Fruit fly (Drosophila melanogaster) whole organism, embryonic: Measurements from ENCODE around the gene ArgRS-m.

ENCODE experiments used
- Atf3 ChIP-seq: fragments of 200-800 bp; sonication (Bioruptor generic); optimal IDR thresholded peaks from 3 replicates; lab custom pipeline; 2016; ENCODE audit warnings: missing biosample characterization, missing genetic modification characterization
- Awh ChIP-seq: fragments of 200-800 bp; sonication (Bioruptor generic); IDR thresholded peaks from 2 replicates; pipeline ENCODE4, ENCODE4 v1.3.6; 2022; ENCODE audit warnings: missing biosample characterization, missing genetic modification characterization
- Bgb ChIP-seq: fragments of 200-800 bp; sonication (Bioruptor generic); IDR thresholded peaks from 2 replicates; pipeline ENCODE4 v1.3.6; 2022; ENCODE audit warnings: missing biosample characterization, missing genetic modification characterization; ENCODE audit not compliant: partially characterized antibody
- CG10147 ChIP-seq: fragments of 200-800 bp; sonication (Bioruptor generic); optimal IDR thresholded peaks from 2 replicates; lab custom pipeline; 2019; ENCODE audit warnings: missing biosample characterization, mild to moderate bottlenecking, missing genetic modification characterization, moderate library complexity
- CG1024 ChIP-seq: fragments of 200-800 bp; sonication (Bioruptor generic); IDR thresholded peaks from 2 replicates; pipeline ENCODE4 v1.3.6; 2022; ENCODE audit warnings: missing biosample characterization, missing genetic modification characterization
- CG13894 ChIP-seq: fragments of 200-800 bp; sonication (Bioruptor generic); optimal IDR thresholded peaks from 3 replicates; lab custom pipeline; 2018; ENCODE audit warnings: missing biosample characterization, mild to moderate bottlenecking, missing genetic modification characterization, moderate library complexity
- CG14667 ChIP-seq: fragments of 200-800 bp; sonication (Bioruptor generic); IDR thresholded peaks from 2 replicates; pipeline ENCODE4 v1.3.6; 2022; ENCODE audit warnings: missing biosample characterization, missing genetic modification characterization
- CG15514 ChIP-seq: fragments of 200-800 bp; sonication (Bioruptor generic); optimal IDR thresholded peaks from 3 replicates; lab custom pipeline; 2017; ENCODE audit warnings: missing biosample characterization, missing genetic modification characterization, mild to moderate bottlenecking, moderate library complexity, missing genetic modification reagents
- CG17612 ChIP-seq: fragments of 200-800 bp; sonication (Bioruptor generic); IDR thresholded peaks from 2 replicates; pipeline ENCODE4 v1.3.6; 2022; ENCODE audit warnings: missing biosample characterization, missing genetic modification characterization
- CG17829 ChIP-seq: fragments of 200-800 bp; optimal IDR thresholded peaks from 2 replicates; lab custom pipeline; 2019; ENCODE audit warnings: missing biosample characterization, mild to moderate bottlenecking, missing genetic modification characterization, moderate library complexity
- CG30403 ChIP-seq: fragments of 200-800 bp; sonication (Bioruptor generic); optimal IDR thresholded peaks from 3 replicates; lab custom pipeline; 2016; ENCODE audit warnings: missing biosample characterization, missing genetic modification characterization
- CG3065 ChIP-seq: fragments of 200-800 bp; sonication (Bioruptor generic); optimal IDR thresholded peaks from 2 replicates; lab custom pipeline; 2016; ENCODE audit warnings: missing biosample characterization, missing genetic modification characterization
- CG32532 ChIP-seq: fragments of 200-800 bp; sonication (Bioruptor generic); IDR thresholded peaks from 2 replicates; pipeline ENCODE4 v1.3.6; 2022; ENCODE audit warnings: missing biosample characterization, missing genetic modification characterization
- CG32767 ChIP-seq: fragments of 200-800 bp; sonication (Bioruptor generic); IDR thresholded peaks from 2 replicates; pipeline ENCODE4 v1.3.6; 2022; ENCODE audit warnings: missing biosample characterization, missing genetic modification characterization
- CG34224 ChIP-seq: fragments of 200-800 bp; sonication (Bioruptor generic); IDR thresholded peaks from 3 replicates; pipeline ENCODE4 v1.3.6; 2022; ENCODE audit warnings: missing biosample characterization, missing genetic modification characterization; ENCODE audit not compliant: partially characterized antibody
- CG3838 ChIP-seq: fragments of 200-800 bp; sonication (Bioruptor generic); optimal IDR thresholded peaks from 3 replicates; lab custom pipeline; 2016; ENCODE audit warnings: missing biosample characterization, missing genetic modification characterization
- CG4360 ChIP-seq: fragments of 200-800 bp; sonication (Bioruptor generic); IDR thresholded peaks from 2 replicates; pipeline ENCODE4 v1.3.6; 2022; ENCODE audit warnings: missing biosample characterization, missing genetic modification characterization
- CG6813 ChIP-seq: fragments of 200-800 bp; sonication (Bioruptor generic); optimal IDR thresholded peaks from 2 replicates; lab custom pipeline; 2017; ENCODE audit warnings: missing biosample characterization, missing genetic modification characterization, mild to moderate bottlenecking, moderate library complexity, missing genetic modification reagents
- CG7928 ChIP-seq: fragments of 200-800 bp; sonication (Bioruptor generic); optimal IDR thresholded peaks from 2 replicates; lab custom pipeline; 2017; ENCODE audit warnings: missing biosample characterization, mild to moderate bottlenecking, missing genetic modification characterization
- CG8478 ChIP-seq: fragments of >200 bp; optimal IDR thresholded peaks from 2 replicates; lab custom pipeline; 2018
- Deaf1 ChIP-seq: fragments of 200-800 bp; optimal IDR thresholded peaks from 3 replicates; lab custom pipeline; 2019; ENCODE audit warnings: missing biosample characterization, mild to moderate bottlenecking, missing genetic modification characterization, moderate library complexity
- Fer1 ChIP-seq: fragments of 200-800 bp; sonication (Bioruptor generic); optimal IDR thresholded peaks from 2 replicates; lab custom pipeline; 2017; ENCODE audit warnings: missing biosample characterization, mild to moderate bottlenecking, missing genetic modification characterization
- Fer3 ChIP-seq: fragments of 200-800 bp; sonication (Bioruptor generic); optimal IDR thresholded peaks from 2 replicates; lab custom pipeline; 2018; ENCODE audit warnings: missing biosample characterization, mild to moderate bottlenecking, missing genetic modification characterization, moderate library complexity
- Ravus ChIP-seq: fragments of 200-800 bp; sonication (Bioruptor generic); IDR thresholded peaks from 2 replicates; pipeline ENCODE4 v1.3.6; 2022; ENCODE audit warnings: missing biosample characterization, missing genetic modification characterization
- Rfx ChIP-seq: fragments of 200-800 bp; sonication (Bioruptor generic); IDR thresholded peaks from 2 replicates; pipeline ENCODE4 v1.3.6; 2022; ENCODE audit warnings: missing biosample characterization, missing genetic modification characterization
- amos ChIP-seq: fragments of 200-800 bp; sonication (Bioruptor generic); IDR thresholded peaks from 2 replicates; pipeline ENCODE4 v1.3.6; 2022; ENCODE audit warnings: missing biosample characterization, missing genetic modification characterization; ENCODE audit not compliant: partially characterized antibody
- ap ChIP-seq: fragments of 200-800 bp; sonication (Bioruptor generic); IDR thresholded peaks from 2 replicates; pipeline ENCODE4 v1.3.6; 2022; ENCODE audit warnings: missing biosample characterization, missing genetic modification characterization
- az2 ChIP-seq: fragments of 200-800 bp; sonication (Bioruptor generic); optimal IDR thresholded peaks from 3 replicates; lab custom pipeline; 2016; ENCODE audit warnings: missing biosample characterization, missing genetic modification characterization
- bcd ChIP-seq: fragments of 200-800 bp; sonication (Bioruptor generic); optimal IDR thresholded peaks from 2 replicates; lab custom pipeline; 2017; ENCODE audit warnings: missing biosample characterization, mild to moderate bottlenecking, missing genetic modification characterization
- bigmax ChIP-seq: fragments of 200-800 bp; sonication (Bioruptor generic); optimal IDR thresholded peaks from 2 replicates; lab custom pipeline; 2018; ENCODE audit warnings: missing biosample characterization, mild to moderate bottlenecking, missing genetic modification characterization
- bsh ChIP-seq, 2 experiments: fragments of 200-800 bp; sonication (Bioruptor generic); optimal IDR thresholded peaks; 2 replicates each; lab custom pipeline; 2017 to 2018; ENCODE audit warnings: mild to moderate bottlenecking in 2 of 2, missing biosample characterization in 2 of 2, missing genetic modification characterization in 2 of 2, moderate library complexity in 1 of 2
- crol ChIP-seq: fragments of 200-800 bp; sonication (Bioruptor generic); IDR thresholded peaks from 2 replicates; pipeline ENCODE4 v1.3.6; 2022; ENCODE audit warnings: missing biosample characterization, missing genetic modification characterization
- crp ChIP-seq, 2 experiments: fragments of 200-800 bp; sonication (Bioruptor generic); optimal IDR thresholded peaks; 2 replicates in 1 of 2; 3 replicates in 1 of 2; lab custom pipeline; 2017; ENCODE audit warnings: missing biosample characterization in 2 of 2, missing genetic modification characterization in 2 of 2, mild to moderate bottlenecking in 1 of 2, moderate library complexity in 1 of 2
- dysf ChIP-seq: fragments of 200-800 bp; sonication (Bioruptor generic); IDR thresholded peaks from 3 replicates; pipeline ENCODE4 v1.3.6; 2022; ENCODE audit warnings: missing biosample characterization, missing genetic modification characterization
- exex ChIP-seq: fragments of 200-800 bp; sonication (Bioruptor generic); optimal IDR thresholded peaks from 4 replicates; lab custom pipeline; 2018; ENCODE audit warnings: missing biosample characterization, mild to moderate bottlenecking, missing genetic modification characterization, moderate library complexity
- fd96Cb ChIP-seq: fragments of 200-800 bp; sonication (Bioruptor generic); optimal IDR thresholded peaks from 2 replicates; lab custom pipeline; 2018; ENCODE audit warnings: missing biosample characterization, mild to moderate bottlenecking, missing genetic modification characterization, moderate library complexity
- gem ChIP-seq: fragments of 200-800 bp; sonication (Bioruptor generic); optimal IDR thresholded peaks from 2 replicates; lab custom pipeline; 2019; ENCODE audit warnings: missing biosample characterization, mild to moderate bottlenecking, missing genetic modification characterization, moderate library complexity
- ken ChIP-seq: fragments of 200-800 bp; sonication (Bioruptor generic); IDR thresholded peaks from 3 replicates; pipeline ENCODE4 v1.3.6; 2022; ENCODE audit warnings: missing biosample characterization, missing genetic modification characterization
- nerfin-1 ChIP-seq: fragments of 200-800 bp; sonication (Bioruptor generic); optimal IDR thresholded peaks from 3 replicates; lab custom pipeline; 2019; ENCODE audit warnings: missing biosample characterization, mild to moderate bottlenecking, missing genetic modification characterization, moderate library complexity
- pan ChIP-seq, 4 experiments: fragments of >200 bp in 3 of 4; fragments of 200-800 bp in 1 of 4; sonication (Bioruptor generic) in 1 of 4; optimal IDR thresholded peaks in 3 of 4; IDR thresholded peaks in 1 of 4; 2 replicates each; pipeline versions ENCODE4 v1.3.6 to Lab custom; 2017 to 2022; ENCODE audit warnings: missing biosample characterization in 2 of 4, missing genetic modification characterization in 2 of 4, mixed read lengths in 1 of 4
- pum ChIP-seq: fragments of 200-800 bp; sonication (Bioruptor generic); optimal IDR thresholded peaks from 2 replicates; lab custom pipeline; 2016; ENCODE audit warnings: missing biosample characterization, missing genetic modification characterization
- row ChIP-seq: fragments of 200-800 bp; sonication (Bioruptor generic); IDR thresholded peaks from 3 replicates; pipeline ENCODE4 v1.3.6; 2022; ENCODE audit warnings: missing biosample characterization, missing genetic modification characterization
- schlank ChIP-seq: fragments of 200-800 bp; sonication (Bioruptor generic); optimal IDR thresholded peaks from 2 replicates; lab custom pipeline; 2018; ENCODE audit warnings: missing biosample characterization, mild to moderate bottlenecking, missing genetic modification characterization
- scrt ChIP-seq: fragments of 200-800 bp; sonication (Bioruptor generic); optimal IDR thresholded peaks from 2 replicates; lab custom pipeline; 2018; ENCODE audit warnings: missing biosample characterization, mild to moderate bottlenecking, missing genetic modification characterization, moderate library complexity
- sens ChIP-seq: fragments of 200-800 bp; sonication (Bioruptor generic); peaks from one replicate; lab custom pipeline; 2016; ENCODE audit warnings: missing biosample characterization, missing genetic modification characterization
- tin ChIP-seq: fragments of 200-800 bp; sonication (Bioruptor generic); optimal IDR thresholded peaks from 3 replicates; lab custom pipeline; 2016; ENCODE audit warnings: missing biosample characterization, missing genetic modification characterization
- vvl ChIP-seq: fragments of 200-800 bp; sonication (Bioruptor generic); IDR thresholded peaks from 2 replicates; pipeline ENCODE4 v1.3.6; 2022; ENCODE audit warnings: missing biosample characterization, missing genetic modification characterization
- zfh2 ChIP-seq: fragments of 200-800 bp; sonication (Bioruptor generic); optimal IDR thresholded peaks from 2 replicates; lab custom pipeline; 2016; ENCODE audit warnings: missing biosample characterization, missing genetic modification characterization

ArgRS-m gene

dm6 chr3R:7886859-7887190 lies at the start of gene ArgRS-m (continued):
- TF ChIP-seq exex (no peak), CG3065 (GFP tag; lab: Kevin White, UChicago) (no peak), pan (optimal IDR thresholded peaks at IDR 0.05; lab: Kevin White, UChicago) (no peak), pan (GFP tag; optimal IDR thresholded peaks at IDR 0.05 in 1 of 2, IDR thresholded peaks at IDR 0.05 in 1 of 2) (peak in 1 of 2 experiments; percentile 37), CG14667 (GFP tag; lab: Robert Waterston, UW) (no peak), crp (GFP tag; optimal IDR thresholded peaks at IDR 0.05; lab: Kevin White, UChicago) (peak; percentile 67 to 98), Bgb (GFP tag; lab: Robert Waterston, UW) (no peak), CG10147 (GFP tag; lab: Kevin White, UChicago) (peak; percentile 30), gem (peak; percentile 58), schlank (tag; lab: Kevin White, UChicago) (peak; percentile 42), bcd (GFP tag; lab: Kevin White, UChicago) (peak; percentile 45), Rfx (GFP tag; lab: Robert Waterston, UW) (peak; percentile 84), nerfin-1 (tag; lab: Kevin White, UChicago) (no peak), dysf (GFP tag; lab: Robert Waterston, UW) (peak; percentile 43; the same call in 1 of the 3 replicates), amos (GFP tag; lab: Robert Waterston, UW) (no peak; the same call in 1 of the 2 replicates), vvl (GFP tag; lab: Robert Waterston, UW) (peak; percentile 53; the same call in 1 of the 2 replicates), az2 (GFP tag; lab: Kevin White, UChicago) (no peak), bigmax (peak; percentile 88), Fer1 (GFP tag; lab: Kevin White, UChicago) (peak; percentile 76), CG32532 (peak; percentile 56), Atf3 (GFP tag; lab: Kevin White, UChicago) (peak; percentile 55)

dm6 chr3R:7884433-7884832 lies 2.4 kb upstream of the ArgRS-m start:
- TF ChIP-seq CG1024 (GFP tag; lab: Robert Waterston, UW) (no peak), Deaf1 (tag; lab: Kevin White, UChicago) (peak; percentile 23), crol (GFP tag; lab: Robert Waterston, UW) (no peak), CG13894 (tag; lab: Kevin White, UChicago) (peak; percentile 21), ap (GFP tag; lab: Robert Waterston, UW) (no peak), sens (peak; percentile 52), zfh2 (GFP tag; lab: Kevin White, UChicago) (no peak), CG34224 (GFP tag; lab: Robert Waterston, UW) (no peak), row (peak; percentile 23; the same call in 1 of the 3 replicates), CG17612 (GFP tag; lab: Robert Waterston, UW) (no peak), CG15514 (GFP tag; lab: Kevin White, UChicago) (peak; percentile 56), CG7928 (no peak), crp (GFP tag; optimal IDR thresholded peaks at IDR 0.05; lab: Kevin White, UChicago) (peak in 1 of 2 experiments; percentile 14)

dm6 chr3R:7886167-7886858 lies 532 bp upstream of the ArgRS-m start, which contains the start of gene CG17816:
Gene CG17816 (minus strand): TSS chr3R:7886733.
- TF ChIP-seq bsh (GFP tag; optimal IDR thresholded peaks at IDR 0.05; lab: Kevin White, UChicago) = peak in 1 of 2 experiments; percentile 20
- no peak for TF ChIP-seq Ravus
- no peak for TF ChIP-seq CG17829 (tag; lab: Kevin White, UChicago)
- no peak for TF ChIP-seq CG4360 (GFP tag; lab: Robert Waterston, UW)
- TF ChIP-seq fd96Cb = no peak
- TF ChIP-seq Fer3 (tag; lab: Kevin White, UChicago) = no peak
- TF ChIP-seq CG32767 (GFP tag; lab: Robert Waterston, UW) = no peak
- TF ChIP-seq CG3838 (GFP tag; lab: Kevin White, UChicago) = no peak
- no peak for TF ChIP-seq pum (GFP tag; lab: Kevin White, UChicago)
- TF ChIP-seq CG30403 (GFP tag; lab: Kevin White, UChicago) = no peak
- peak; percentile 28 for TF ChIP-seq CG8478 (lab: Kevin White, UChicago)
- no peak for TF ChIP-seq ken (GFP tag; lab: Robert Waterston, UW)
- TF ChIP-seq scrt (GFP tag; lab: Kevin White, UChicago) = peak; percentile 37
- TF ChIP-seq tin (GFP tag; lab: Kevin White, UChicago) = no peak
- no peak for TF ChIP-seq CG6813 (GFP tag; lab: Kevin White, UChicago)
- no peak for TF ChIP-seq Atf3 (GFP tag; lab: Kevin White, UChicago)
- no peak for TF ChIP-seq Awh (GFP tag; lab: Robert Waterston, UW)
